Worm (Caenorhabditis elegans) whole organism, L4/young adult: ENCODE measurements around the gene rpc-2.

Source experiments
- W03F9.2 ChIP-seq: fragments of 150-350 bp; optimal IDR thresholded peaks from 2 replicates; lab custom pipeline; 2014; ENCODE audit warnings: missing biosample characterization, missing genetic modification characterization
- dao-5 ChIP-seq: sonication (generic microtip); optimal IDR thresholded peaks from 2 replicates; lab custom pipeline; 2016; ENCODE audit warnings: missing genotype, missing genetic modification characterization, moderate library complexity, missing compliant biosample characterization
- him-1 ChIP-seq: sonication (generic microtip); optimal IDR thresholded peaks from 2 replicates; lab custom pipeline; 2016; ENCODE audit warnings: missing genotype, missing genetic modification reagents, missing genetic modification characterization, missing compliant biosample characterization

DNA sequence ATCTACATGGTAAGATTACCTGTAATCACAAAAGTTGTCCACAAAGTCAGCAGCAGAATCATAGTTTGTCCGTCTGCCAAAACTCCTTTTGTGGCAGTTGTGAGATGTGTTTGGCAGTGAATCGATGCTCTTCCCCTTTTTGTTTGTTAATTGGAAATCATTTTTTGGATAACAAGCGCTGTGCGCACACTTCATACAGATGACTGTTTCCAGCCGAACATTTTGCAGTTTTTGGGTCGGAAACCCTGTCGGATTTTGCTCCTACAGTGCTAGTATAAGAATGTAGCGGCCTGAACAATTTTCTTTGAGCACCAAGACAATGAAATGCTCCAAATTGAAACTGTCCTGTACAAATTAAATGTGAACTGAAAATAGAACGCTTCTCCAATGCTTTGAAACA lies 48.5 kb upstream of the rpc-2 start, which contains the start of gene D1044.7:
- TF ChIP-seq W03F9.2 (tag; lab: Kevin White, UChicago) (no peak), dao-5 (tag; lab: Kevin White, UChicago) (no peak), him-1 (no peak)
